Worm (Caenorhabditis elegans): ENCODE measurements around the gene srlf-20.

Gene srlf-20

ce11 chrV:893437-894018 is at the start of gene srlf-20, which contains the start of gene srlf-23:
TSS of gene srlf-20 (plus strand) at chrV:893968.
TSS of gene srlf-23 (minus strand) at chrV:893537.
- no peak for TF ChIP-seq lin-13 (tag; optimal IDR thresholded peaks at IDR 0.05)
- TF ChIP-seq unc-120 (tag; optimal IDR thresholded peaks at IDR 0.05; ENCODE audit: poor library complexity, severe bottlenecking): no peak
- TF ChIP-seq unc-39 (tag; optimal IDR thresholded peaks at IDR 0.05): no peak
- TF ChIP-seq nhr-2 (tag; optimal IDR thresholded peaks at IDR 0.05): no peak
- no peak for TF ChIP-seq ceh-43 (GFP tag; optimal IDR thresholded peaks at IDR 0.05)
- no peak for TF ChIP-seq M03D4.4 (tag; optimal IDR thresholded peaks at IDR 0.05)

- TF ChIP-seq nhr-28 (tag; optimal IDR thresholded peaks at IDR 0.05): no peak
- no peak for TF ChIP-seq elt-3 (tag; optimal IDR thresholded peaks at IDR 0.05)
- no peak for TF ChIP-seq lsy-2 (tag; optimal IDR thresholded peaks at IDR 0.05)
- no peak for TF ChIP-seq ceh-83 (GFP tag; optimal IDR thresholded peaks at IDR 0.05)
- TF ChIP-seq snpc-4 (tag; optimal IDR thresholded peaks at IDR 0.05): no peak
- TF ChIP-seq zip-8 (tag; optimal IDR thresholded peaks at IDR 0.05): no peak
- no peak for TF ChIP-seq ztf-11 (tag; optimal IDR thresholded peaks at IDR 0.05)
- TF ChIP-seq drap-1 (GFP tag; optimal IDR thresholded peaks at IDR 0.05): no peak
- no peak for TF ChIP-seq mls-2 (tag; optimal IDR thresholded peaks at IDR 0.05)
- TF ChIP-seq elt-1 (tag; optimal IDR thresholded peaks at IDR 0.05; ENCODE audit: borderline replicate concordance, insufficient read depth): no peak
- no peak for TF ChIP-seq lin-13 (tag; optimal IDR thresholded peaks at IDR 0.05)
- no peak for TF ChIP-seq mep-1 (tag; optimal IDR thresholded peaks at IDR 0.05)
- no peak for TF ChIP-seq hlh-1 (tag; optimal IDR thresholded peaks at IDR 0.05)
- TF ChIP-seq flh-1 (GFP tag; optimal IDR thresholded peaks at IDR 0.05): no peak
- TF ChIP-seq nhr-12 (tag; optimal IDR thresholded peaks at IDR 0.05): no peak
Observed at ce11 chrV:847521-847920, 46.2 kb upstream of the srlf-20 start, which contains the start of gene srbc-13. TSS of gene srbc-13 (plus strand) at chrV:847821.

DNA sequence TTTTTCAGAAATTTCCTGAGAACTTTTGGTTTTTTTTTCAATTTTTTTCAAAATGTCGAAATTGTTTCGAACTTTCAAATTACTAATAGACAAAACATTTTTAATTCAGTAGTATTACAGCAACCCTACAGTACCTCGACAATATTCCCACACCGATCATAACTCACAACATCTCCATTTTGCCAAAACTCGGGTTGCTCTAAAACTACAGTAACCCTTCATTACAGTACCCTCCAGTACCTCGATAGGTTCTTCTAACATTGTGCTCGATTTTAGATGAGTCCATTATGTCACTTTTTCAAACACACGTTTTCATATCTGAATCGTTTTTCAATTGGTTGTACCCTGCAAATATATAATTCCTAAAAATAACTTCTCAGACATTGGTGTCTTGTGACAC is 44.7 kb upstream of the srlf-20 start:
- TF ChIP-seq hlh-1 (tag; optimal IDR thresholded peaks at IDR 0.05): no peak
- no peak for TF ChIP-seq sem-2 (GFP tag; optimal IDR thresholded peaks at IDR 0.05)

ce11 chrV:849512-849911 is 44.3 kb upstream of the srlf-20 start, which contains the start of gene srbc-12:
TSS of gene srbc-12 (plus strand) at chrV:849812.
- TF ChIP-seq mep-1 (tag; optimal IDR thresholded peaks at IDR 0.05) (no peak), ceh-39 (tag; optimal IDR thresholded peaks at IDR 0.05) (no peak), tbx-8 (GFP tag; optimal IDR thresholded peaks at IDR 0.05) (no peak), nhr-12 (tag; optimal IDR thresholded peaks at IDR 0.05) (no peak), drap-1 (GFP tag; optimal IDR thresholded peaks at IDR 0.05) (no peak), nhr-76 (tag; optimal IDR thresholded peaks at IDR 0.05) (no peak), flh-1 (GFP tag; optimal IDR thresholded peaks at IDR 0.05) (no peak), ztf-11 (tag; optimal IDR thresholded peaks at IDR 0.05) (no peak), nhr-237 (tag; optimal IDR thresholded peaks at IDR 0.05) (no peak), blmp-1 (tag; optimal IDR thresholded peaks at IDR 0.05) (no peak), elt-1 (tag; optimal IDR thresholded peaks at IDR 0.05; ENCODE audit: borderline replicate concordance, insufficient read depth) (no peak), pha-4 (tag; optimal IDR thresholded peaks at IDR 0.05) (no peak), lsy-2 (tag; optimal IDR thresholded peaks at IDR 0.05) (no peak), lin-13 (tag; optimal IDR thresholded peaks at IDR 0.05) (no peak), sptf-1 (tag; optimal IDR thresholded peaks at IDR 0.05) (no peak)

ce11 chrV:852184-852583 is 41.6 kb upstream of the srlf-20 start, which contains the start of gene K09C6.3:
TSS of gene K09C6.3 (plus strand) at chrV:852484.
- TF ChIP-seq ztf-11 (tag; optimal IDR thresholded peaks at IDR 0.05) (no peak), hlh-1 (tag; optimal IDR thresholded peaks at IDR 0.05) (no peak), nhr-76 (tag; optimal IDR thresholded peaks at IDR 0.05) (no peak), nhr-2 (tag; optimal IDR thresholded peaks at IDR 0.05) (no peak), sptf-1 (tag; optimal IDR thresholded peaks at IDR 0.05) (no peak), elt-1 (tag; optimal IDR thresholded peaks at IDR 0.05; ENCODE audit: borderline replicate concordance, insufficient read depth) (no peak), snpc-4 (tag; optimal IDR thresholded peaks at IDR 0.05) (no peak), M03D4.4 (tag; optimal IDR thresholded peaks at IDR 0.05) (no peak), drap-1 (GFP tag; optimal IDR thresholded peaks at IDR 0.05) (no peak), blmp-1 (tag; optimal IDR thresholded peaks at IDR 0.05) (no peak), unc-39 (tag; optimal IDR thresholded peaks at IDR 0.05) (no peak), ces-1 (GFP tag; optimal IDR thresholded peaks at IDR 0.05) (no peak), lsy-2 (tag; optimal IDR thresholded peaks at IDR 0.05) (no peak), nhr-12 (tag; optimal IDR thresholded peaks at IDR 0.05) (no peak), mep-1 (tag; optimal IDR thresholded peaks at IDR 0.05) (no peak), ceh-83 (GFP tag; optimal IDR thresholded peaks at IDR 0.05) (no peak), flh-1 (GFP tag; optimal IDR thresholded peaks at IDR 0.05) (no peak)
